Worm (Caenorhabditis elegans) whole organism, early embryonic: ENCODE results near the gene gldi-1.

ENCODE experiments used
- B0310.2 ChIP-seq: sonication (generic microtip); optimal IDR thresholded peaks from 2 replicates; lab custom pipeline; 2016; ENCODE audit warnings: mild to moderate bottlenecking, missing genetic modification characterization, missing compliant biosample characterization
- F13C5.2 ChIP-seq: sonication (generic microtip); optimal IDR thresholded peaks from 2 replicates; lab custom pipeline; 2017; ENCODE audit warnings: mild to moderate bottlenecking, missing genetic modification characterization, inconsistent platforms, missing compliant biosample characterization
- aly-1 ChIP-seq: sonication (generic microtip); optimal IDR thresholded peaks from 2 replicates; lab custom pipeline; 2016; ENCODE audit warnings: missing genetic modification characterization, missing compliant biosample characterization
- ama-1 ChIP-seq: fragments of 150-350 bp; optimal IDR thresholded peaks from 2 replicates; lab custom pipeline; 2014
- ceh-13 ChIP-seq: fragments of 200-800 bp; sonication (Bioruptor generic); optimal IDR thresholded peaks from 2 replicates; lab custom pipeline; 2018; ENCODE audit warnings: mild to moderate bottlenecking, missing genetic modification characterization, missing compliant biosample characterization
- ceh-36 ChIP-seq: sonication (generic microtip); optimal IDR thresholded peaks from 2 replicates; lab custom pipeline; 2016; ENCODE audit warnings: missing genetic modification characterization, inconsistent platforms, missing compliant biosample characterization
- ets-7 ChIP-seq: sonication (generic microtip); optimal IDR thresholded peaks from 2 replicates; lab custom pipeline; 2016; ENCODE audit warnings: missing genotype, missing genetic modification characterization, missing compliant biosample characterization
- flt-1 ChIP-seq: fragments of 200-800 bp; sonication (Bioruptor generic); IDR thresholded peaks from 2 replicates; pipeline ENCODE4 v1.3.6; 2022; ENCODE audit warnings: missing genetic modification characterization, missing compliant biosample characterization
- hmbx-1 ChIP-seq: sonication (generic microtip); optimal IDR thresholded peaks from 2 replicates; lab custom pipeline; 2016; ENCODE audit warnings: mild to moderate bottlenecking, missing genetic modification characterization, missing compliant biosample characterization
- hmg-4 ChIP-seq: fragments of 200-800 bp; sonication (Bioruptor generic); optimal IDR thresholded peaks from 2 replicates; lab custom pipeline; 2018; ENCODE audit warnings: mild to moderate bottlenecking, missing genetic modification characterization, missing compliant biosample characterization
- hnd-1 ChIP-seq: sonication (generic microtip); optimal IDR thresholded peaks from 2 replicates; lab custom pipeline; 2016; ENCODE audit warnings: missing genetic modification characterization, missing compliant biosample characterization
- pes-1 ChIP-seq: fragments of 200-800 bp; sonication (Bioruptor generic); IDR thresholded peaks from 2 replicates; pipeline ENCODE4 v1.3.6; 2022; ENCODE audit warnings: missing genetic modification reagents, missing genetic modification characterization, missing compliant biosample characterization
- scrt-1 ChIP-seq: fragments of 200-800 bp; sonication (Bioruptor generic); IDR thresholded peaks from 2 replicates; pipeline ENCODE4 v1.3.6; 2022; ENCODE audit warnings: missing genetic modification characterization, missing compliant biosample characterization
- sea-1 ChIP-seq: fragments of 200-800 bp; sonication (Bioruptor generic); conservative IDR thresholded peaks from 2 replicates; pipeline ENCODE4 v1.3.6; 2022; ENCODE audit warnings: missing genetic modification characterization, missing compliant biosample characterization
- tbx-11 ChIP-seq: fragments of 200-800 bp; sonication (Bioruptor generic); IDR thresholded peaks from 2 replicates; pipeline ENCODE4 v1.3.6; 2022; ENCODE audit warnings: missing genetic modification characterization, missing compliant biosample characterization
- tbx-37 ChIP-seq: fragments of 200-800 bp; sonication (Bioruptor generic); conservative IDR thresholded peaks from 2 replicates; pipeline ENCODE4 v1.3.6; 2022; ENCODE audit warnings: missing genetic modification reagents, missing genetic modification characterization, missing compliant biosample characterization
- tra-4 ChIP-seq: sonication (generic microtip); optimal IDR thresholded peaks from 2 replicates; lab custom pipeline; 2017; ENCODE audit warnings: missing genetic modification characterization, missing compliant biosample characterization

gldi-1 gene

ce11 chrII:508603-509002 lies 24.4 kb upstream of the gldi-1 start:
- TF ChIP-seq ets-7 (tag; lab: Kevin White, UChicago), result no peak
- no peak for TF ChIP-seq sea-1 (GFP tag; lab: Robert Waterston, UW)
- TF ChIP-seq tra-4 (tag; lab: Kevin White, UChicago), result no peak
- no peak for TF ChIP-seq hmbx-1 (tag; lab: Kevin White, UChicago)
- TF ChIP-seq B0310.2 (tag; lab: Kevin White, UChicago), result no peak
- TF ChIP-seq tbx-37 (GFP tag; lab: Robert Waterston, UW), result no peak
- TF ChIP-seq tbx-11 (GFP tag; lab: Robert Waterston, UW), result no peak
- TF ChIP-seq hnd-1 (tag; lab: Kevin White, UChicago), result no peak
- TF ChIP-seq ceh-36 (tag; lab: Kevin White, UChicago), result no peak
- TF ChIP-seq aly-1 (tag; lab: Kevin White, UChicago), result no peak
- TF ChIP-seq ama-1 (lab: Kevin White, UChicago), result no peak
- no peak for TF ChIP-seq hmg-4
- TF ChIP-seq flt-1 (GFP tag; lab: Robert Waterston, UW), result no peak
- TF ChIP-seq scrt-1, result no peak
- TF ChIP-seq F13C5.2, result no peak
- TF ChIP-seq pes-1 (GFP tag; lab: Robert Waterston, UW), result no peak
- TF ChIP-seq ceh-13 (GFP tag; lab: Kevin White, UChicago), result no peak

ce11 chrII:506069-506468 lies 21.9 kb upstream of the gldi-1 start:
- TF ChIP-seq ets-7 (tag; lab: Kevin White, UChicago), result no peak
- peak; percentile 57 for TF ChIP-seq F13C5.2

DNA sequence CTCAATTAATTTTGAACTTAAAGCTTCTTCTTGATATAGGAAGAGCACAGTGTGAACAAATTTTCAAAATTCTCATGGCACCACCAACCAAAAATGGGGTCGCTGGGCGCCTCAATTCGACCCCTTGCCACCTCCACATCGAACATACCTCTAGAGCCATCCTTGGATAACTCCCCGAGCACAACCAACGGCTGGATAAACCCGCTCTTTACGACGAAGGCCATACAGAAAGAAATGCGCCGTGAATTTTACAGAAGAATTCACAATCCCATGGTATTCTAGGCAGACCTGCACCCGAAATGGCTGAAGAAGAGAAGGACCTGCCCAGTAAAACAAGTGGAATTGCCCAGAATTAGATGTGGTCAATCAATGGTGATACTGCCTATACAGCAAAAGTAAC lies 18.5 kb upstream of the gldi-1 start:
- no peak for TF ChIP-seq scrt-1
- no peak for TF ChIP-seq hmg-4
- no peak for TF ChIP-seq ama-1 (lab: Kevin White, UChicago)
- TF ChIP-seq F13C5.2, result no peak
- no peak for TF ChIP-seq ceh-36 (tag; lab: Kevin White, UChicago)
- TF ChIP-seq sea-1 (GFP tag; lab: Robert Waterston, UW), result no peak
- TF ChIP-seq ceh-13 (GFP tag; lab: Kevin White, UChicago), result no peak
- TF ChIP-seq flt-1 (GFP tag; lab: Robert Waterston, UW), result no peak
- no peak for TF ChIP-seq pes-1 (GFP tag; lab: Robert Waterston, UW)
- TF ChIP-seq tra-4 (tag; lab: Kevin White, UChicago), result no peak
- TF ChIP-seq hnd-1 (tag; lab: Kevin White, UChicago), result no peak
- TF ChIP-seq ets-7 (tag; lab: Kevin White, UChicago), result no peak
- TF ChIP-seq tbx-37 (GFP tag; lab: Robert Waterston, UW), result no peak

- TF ChIP-seq hnd-1 (tag; lab: Kevin White, UChicago) (no peak), sea-1 (GFP tag; lab: Robert Waterston, UW) (no peak), ceh-13 (GFP tag; lab: Kevin White, UChicago) (no peak), flt-1 (GFP tag; lab: Robert Waterston, UW) (no peak), ets-7 (tag; lab: Kevin White, UChicago) (no peak), tbx-37 (GFP tag; lab: Robert Waterston, UW) (no peak)
Observed at ce11 chrII:495124-495523, 10.9 kb upstream of the gldi-1 start, which contains the start of gene sms-5. sms-5 (plus strand) TSS chrII:495424.

DNA sequence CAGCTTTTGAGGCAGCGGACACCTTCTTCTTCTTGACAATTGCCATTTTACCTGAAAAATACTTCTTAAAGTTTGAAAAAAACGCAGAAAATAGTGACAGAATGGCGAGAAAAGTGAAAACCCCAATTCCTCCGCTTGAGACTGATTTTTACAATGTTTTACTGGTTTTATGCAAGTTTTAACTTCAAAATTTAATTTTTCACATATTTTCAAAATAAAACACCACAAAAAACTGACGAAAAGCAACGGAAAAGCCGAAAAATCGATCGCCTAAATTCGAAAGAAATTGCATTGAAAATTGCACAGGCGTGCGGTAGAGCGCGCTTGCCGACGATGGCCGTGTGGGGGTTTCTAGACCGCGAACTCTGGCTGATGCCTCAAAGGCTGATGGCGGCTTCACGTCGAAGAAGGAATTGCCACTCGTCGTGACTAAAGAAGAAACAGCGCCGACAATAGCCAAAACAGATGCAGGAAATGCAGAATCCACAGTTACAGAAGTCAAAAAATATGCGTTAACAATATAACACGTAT lies 8.2 kb downstream of the gldi-1 start, which contains the start of gene nsun-1:
nsun-1 (minus strand) TSS at position 51 of the 531 bp plus-strand sequence.
- TF ChIP-seq ama-1 (lab: Kevin White, UChicago), result no peak
- no peak for TF ChIP-seq hnd-1 (tag; lab: Kevin White, UChicago)
- peak; percentile 55 for TF ChIP-seq hmg-4
- no peak for TF ChIP-seq tra-4 (tag; lab: Kevin White, UChicago)
- no peak for TF ChIP-seq ceh-13 (GFP tag; lab: Kevin White, UChicago)
- peak; percentile 71 for TF ChIP-seq sea-1 (GFP tag; lab: Robert Waterston, UW)
- no peak for TF ChIP-seq hmbx-1 (tag; lab: Kevin White, UChicago)
- no peak for TF ChIP-seq B0310.2 (tag; lab: Kevin White, UChicago)
- no peak for TF ChIP-seq ceh-36 (tag; lab: Kevin White, UChicago)
- no peak for TF ChIP-seq tbx-11 (GFP tag; lab: Robert Waterston, UW)
- TF ChIP-seq F13C5.2, result peak; percentile 27
- 0 out of 2 replicates have a peak, but pooled peaks have one; percentile 5 for TF ChIP-seq flt-1 (GFP tag; lab: Robert Waterston, UW)
- TF ChIP-seq scrt-1, result no peak
- TF ChIP-seq aly-1 (tag; lab: Kevin White, UChicago), result no peak
- 0 out of 2 replicates have a peak, but pooled peaks have one; percentile 40 for TF ChIP-seq pes-1 (GFP tag; lab: Robert Waterston, UW)
- TF ChIP-seq ets-7 (tag; lab: Kevin White, UChicago), result peak; percentile 38
- peak; percentile 44; the same call in 1 of the 2 replicates for TF ChIP-seq tbx-37 (GFP tag; lab: Robert Waterston, UW)

DNA sequence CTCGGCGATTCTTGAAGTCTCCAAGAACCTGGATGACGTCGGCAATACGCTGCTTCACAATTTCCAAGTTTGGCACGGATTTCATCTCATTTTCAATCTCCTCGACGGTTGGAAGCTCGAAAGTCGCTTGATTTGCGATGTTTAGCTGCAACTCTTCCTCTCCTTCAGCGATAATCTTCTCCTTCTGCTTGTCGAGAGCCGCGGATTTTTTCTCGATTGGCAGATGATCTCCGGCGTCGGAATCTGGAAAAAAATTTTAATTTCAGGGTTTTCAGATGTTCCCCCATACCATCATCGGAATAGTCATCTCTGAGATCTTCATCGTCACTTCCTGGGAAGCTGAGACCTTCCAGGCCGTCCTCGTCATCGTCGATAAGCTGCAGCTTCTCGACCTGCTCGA lies 8.9 kb downstream of the gldi-1 start:
- no peak for TF ChIP-seq sea-1 (GFP tag; lab: Robert Waterston, UW)
- TF ChIP-seq scrt-1, result no peak
- TF ChIP-seq tbx-37 (GFP tag; lab: Robert Waterston, UW), result no peak
- no peak for TF ChIP-seq ceh-36 (tag; lab: Kevin White, UChicago)
- TF ChIP-seq hmg-4, result no peak
- no peak for TF ChIP-seq hmbx-1 (tag; lab: Kevin White, UChicago)
- no peak for TF ChIP-seq flt-1 (GFP tag; lab: Robert Waterston, UW)
- TF ChIP-seq ets-7 (tag; lab: Kevin White, UChicago), result no peak
- no peak for TF ChIP-seq aly-1 (tag; lab: Kevin White, UChicago)
- no peak for TF ChIP-seq tbx-11 (GFP tag; lab: Robert Waterston, UW)
- TF ChIP-seq hnd-1 (tag; lab: Kevin White, UChicago), result no peak
- no peak for TF ChIP-seq B0310.2 (tag; lab: Kevin White, UChicago)
- TF ChIP-seq pes-1 (GFP tag; lab: Robert Waterston, UW), result no peak
- no peak for TF ChIP-seq tra-4 (tag; lab: Kevin White, UChicago)
- no peak for TF ChIP-seq ceh-13 (GFP tag; lab: Kevin White, UChicago)
- TF ChIP-seq ama-1 (lab: Kevin White, UChicago), result no peak
- no peak for TF ChIP-seq F13C5.2

ce11 chrII:473203-473602 lies 11.0 kb downstream of the gldi-1 start, which contains the start of gene W07E6.5:
W07E6.5 (plus strand) TSS chrII:473503.
- no peak for TF ChIP-seq aly-1 (tag; lab: Kevin White, UChicago)
- TF ChIP-seq scrt-1, result no peak
- no peak for TF ChIP-seq hmbx-1 (tag; lab: Kevin White, UChicago)
- no peak for TF ChIP-seq ama-1 (lab: Kevin White, UChicago)
- TF ChIP-seq tbx-37 (GFP tag; lab: Robert Waterston, UW), result no peak
- TF ChIP-seq ceh-36 (tag; lab: Kevin White, UChicago), result no peak
- no peak for TF ChIP-seq ceh-13 (GFP tag; lab: Kevin White, UChicago)
- no peak for TF ChIP-seq ets-7 (tag; lab: Kevin White, UChicago)
- no peak for TF ChIP-seq F13C5.2
- no peak for TF ChIP-seq tbx-11 (GFP tag; lab: Robert Waterston, UW)
- no peak for TF ChIP-seq sea-1 (GFP tag; lab: Robert Waterston, UW)
- no peak for TF ChIP-seq hnd-1 (tag; lab: Kevin White, UChicago)
- no peak for TF ChIP-seq flt-1 (GFP tag; lab: Robert Waterston, UW)
- TF ChIP-seq tra-4 (tag; lab: Kevin White, UChicago), result no peak
- TF ChIP-seq hmg-4, result no peak
- TF ChIP-seq pes-1 (GFP tag; lab: Robert Waterston, UW), result no peak
- TF ChIP-seq B0310.2 (tag; lab: Kevin White, UChicago), result no peak
